Worm (Caenorhabditis elegans): ENCODE measurements around the gene K02C4.3.

ce11 chrII:8078041-8078440 is 8.6 kb downstream of the K02C4.3 start, which contains the start of gene K02C4.5:
- no peak for TF ChIP-seq nhr-77 (tag; optimal IDR thresholded peaks at IDR 0.05)
- TF ChIP-seq F13H6.1 (tag; optimal IDR thresholded peaks at IDR 0.05): no peak
- TF ChIP-seq elt-1 (tag; optimal IDR thresholded peaks at IDR 0.05): no peak
- TF ChIP-seq lin-13 (GFP tag; optimal IDR thresholded peaks at IDR 0.05): no peak
- no peak for TF ChIP-seq lsy-2 (tag; optimal IDR thresholded peaks at IDR 0.05)
- TF ChIP-seq aly-2 (tag; optimal IDR thresholded peaks at IDR 0.05): no peak
- TF ChIP-seq ceh-16 (tag; optimal IDR thresholded peaks at IDR 0.05): no peak
- no peak for TF ChIP-seq ceh-82 (tag; optimal IDR thresholded peaks at IDR 0.05)
- no peak for TF ChIP-seq ama-1 (optimal IDR thresholded peaks at IDR 0.05)
- no peak for TF ChIP-seq R02D3.7 (tag; optimal IDR thresholded peaks at IDR 0.05)
